Fruit fly (Drosophila melanogaster) whole organism, embryonic: Measurements from ENCODE around the gene tws.

Experiments used
- BtbVII ChIP-seq: fragments of 200-800 bp; sonication (Bioruptor generic); optimal IDR thresholded peaks from 3 replicates; lab custom pipeline; 2017; ENCODE audit warnings: missing biosample characterization, mild to moderate bottlenecking, missing genetic modification characterization
- CG10209 ChIP-seq: fragments of 200-800 bp; sonication (Bioruptor generic); optimal IDR thresholded peaks from 3 replicates; lab custom pipeline; 2017; ENCODE audit warnings: missing biosample characterization, mild to moderate bottlenecking, missing genetic modification characterization, missing genetic modification reagents
- CG11085 ChIP-seq: fragments of 200-800 bp; sonication (Bioruptor generic); IDR thresholded peaks from 2 replicates; pipeline ENCODE4 v1.3.6; 2022; ENCODE audit warnings: missing biosample characterization, missing genetic modification characterization
- CG12104 ChIP-seq: fragments of 200-800 bp; sonication (Bioruptor generic); optimal IDR thresholded peaks from 3 replicates; lab custom pipeline; 2016; ENCODE audit warnings: missing biosample characterization, missing genetic modification characterization
- CG13775 ChIP-seq: fragments of 200-800 bp; sonication (Bioruptor generic); optimal IDR thresholded peaks from 3 replicates; lab custom pipeline; 2017; ENCODE audit warnings: missing biosample characterization, mild to moderate bottlenecking, missing genetic modification characterization
- CG14441 ChIP-seq: fragments of 200-800 bp; sonication (Bioruptor generic); IDR thresholded peaks from 2 replicates; pipeline ENCODE4 v1.3.6; 2022; ENCODE audit warnings: missing biosample characterization, missing genetic modification characterization
- CG2120 ChIP-seq: fragments of 200-800 bp; sonication (Bioruptor generic); optimal IDR thresholded peaks from 3 replicates; lab custom pipeline; 2016; ENCODE audit warnings: missing biosample characterization, missing genetic modification characterization
- CG33213 ChIP-seq: fragments of 200-800 bp; sonication (Bioruptor generic); optimal IDR thresholded peaks from 3 replicates; lab custom pipeline; 2016; ENCODE audit warnings: missing biosample characterization, missing genetic modification characterization
- CG34376 ChIP-seq: fragments of 200-800 bp; sonication (Bioruptor generic); optimal IDR thresholded peaks from 2 replicates; lab custom pipeline; 2018; ENCODE audit warnings: missing biosample characterization, mild to moderate bottlenecking, missing genetic modification characterization
- CG4360 ChIP-seq: fragments of 200-800 bp; sonication (Bioruptor generic); IDR thresholded peaks from 2 replicates; pipeline ENCODE4 v1.3.6; 2022; ENCODE audit warnings: missing biosample characterization, missing genetic modification characterization
- CG6854 ChIP-seq: fragments of 200-800 bp; sonication (Bioruptor generic); optimal IDR thresholded peaks from 3 replicates; lab custom pipeline; 2017; ENCODE audit warnings: missing biosample characterization, mild to moderate bottlenecking, missing genetic modification characterization
- CG8290 ChIP-seq, 3 experiments: fragments of 200-800 bp; sonication (Bioruptor generic); optimal IDR thresholded peaks; 2 replicates each; lab custom pipeline; 2016 to 2019; ENCODE audit warnings: missing biosample characterization in 3 of 3, missing genetic modification characterization in 3 of 3, mild to moderate bottlenecking in 2 of 3, moderate library complexity in 1 of 3
- CG8478 ChIP-seq: fragments of >200 bp; optimal IDR thresholded peaks from 2 replicates; lab custom pipeline; 2018
- CG8924 ChIP-seq: fragments of 200-800 bp; optimal IDR thresholded peaks from 3 replicates; lab custom pipeline; 2019; ENCODE audit warnings: missing biosample characterization, mild to moderate bottlenecking, missing genetic modification characterization, moderate library complexity
- CG9797 ChIP-seq: fragments of 200-800 bp; sonication (Bioruptor generic); optimal IDR thresholded peaks from 3 replicates; lab custom pipeline; 2018; ENCODE audit warnings: missing biosample characterization, mild to moderate bottlenecking, missing genetic modification characterization
- Camta ChIP-seq: fragments of 200-800 bp; sonication (Bioruptor generic); optimal IDR thresholded peaks from 2 replicates; lab custom pipeline; 2016; ENCODE audit warnings: missing biosample characterization, missing genetic modification characterization
- CrebB ChIP-seq: fragments of 200-800 bp; sonication (Bioruptor generic); optimal IDR thresholded peaks from 3 replicates; lab custom pipeline; 2018; ENCODE audit warnings: missing biosample characterization, mild to moderate bottlenecking, missing genetic modification characterization
- ERR ChIP-seq: fragments of 200-800 bp; sonication (Bioruptor generic); optimal IDR thresholded peaks from 2 replicates; lab custom pipeline; 2016; ENCODE audit warnings: missing biosample characterization, missing genetic modification characterization
- Eip74EF ChIP-seq, 2 experiments: fragments of 200-800 bp in 1 of 2; fragments of >200 bp in 1 of 2; sonication (Bioruptor generic) in 1 of 2; optimal IDR thresholded peaks; 2 replicates each; lab custom pipeline; 2017 to 2019; ENCODE audit warnings: missing biosample characterization in 2 of 2, missing genetic modification characterization in 2 of 2, mild to moderate bottlenecking in 1 of 2, moderate library complexity in 1 of 2
- Fer3 ChIP-seq: fragments of 200-800 bp; sonication (Bioruptor generic); optimal IDR thresholded peaks from 2 replicates; lab custom pipeline; 2018; ENCODE audit warnings: missing biosample characterization, mild to moderate bottlenecking, missing genetic modification characterization, moderate library complexity
- Hand ChIP-seq: fragments of 200-800 bp; sonication (Bioruptor generic); optimal IDR thresholded peaks from 2 replicates; lab custom pipeline; 2017; ENCODE audit warnings: mild to moderate bottlenecking, missing biosample characterization, missing genetic modification reagents, missing genetic modification characterization
- Hmx ChIP-seq: fragments of 200-800 bp; sonication (Bioruptor generic); optimal IDR thresholded peaks from 2 replicates; lab custom pipeline; 2016; ENCODE audit warnings: missing biosample characterization, missing genetic modification characterization
- Hr78 ChIP-seq, 2 experiments: fragments of 200-800 bp in 1 of 2; fragments of >200 bp in 1 of 2; sonication (Bioruptor generic) in 1 of 2; optimal IDR thresholded peaks; 2 replicates each; lab custom pipeline; 2017 to 2019; ENCODE audit warnings: missing biosample characterization in 2 of 2, missing genetic modification characterization in 2 of 2, mild to moderate bottlenecking in 1 of 2, moderate library complexity in 1 of 2
- Kr ChIP-seq: fragments of 200-800 bp; sonication (Bioruptor generic); optimal IDR thresholded peaks from 2 replicates; lab custom pipeline; 2017; ENCODE audit warnings: missing biosample characterization, mild to moderate bottlenecking, missing genetic modification characterization
- MBD-R2 ChIP-seq: fragments of 200-800 bp; sonication (Bioruptor generic); IDR thresholded peaks from 2 replicates; pipeline ENCODE4 v1.3.6; 2022; ENCODE audit warnings: missing biosample characterization, missing genetic modification characterization
- MESR4 ChIP-seq: fragments of 200-800 bp; sonication (Bioruptor generic); optimal IDR thresholded peaks from 2 replicates; lab custom pipeline; 2018; ENCODE audit warnings: missing biosample characterization, mild to moderate bottlenecking, missing genetic modification characterization, moderate library complexity
- Myb ChIP-seq: fragments of 200-800 bp; sonication (Bioruptor generic); optimal IDR thresholded peaks from 2 replicates; lab custom pipeline; 2016; ENCODE audit warnings: missing biosample characterization, missing genetic modification characterization
- NC2β ChIP-seq: fragments of 200-800 bp; sonication (Bioruptor generic); optimal IDR thresholded peaks from 2 replicates; lab custom pipeline; 2016; ENCODE audit warnings: missing biosample characterization, missing genetic modification characterization
- bcd ChIP-seq: fragments of 200-800 bp; sonication (Bioruptor generic); optimal IDR thresholded peaks from 2 replicates; lab custom pipeline; 2017; ENCODE audit warnings: missing biosample characterization, mild to moderate bottlenecking, missing genetic modification characterization
- ewg ChIP-seq: fragments of 200-800 bp; sonication (Bioruptor generic); optimal IDR thresholded peaks from 3 replicates; lab custom pipeline; 2017; ENCODE audit warnings: mild to moderate bottlenecking, missing biosample characterization, missing genetic modification reagents, missing genetic modification characterization
- fd96Cb ChIP-seq: fragments of 200-800 bp; sonication (Bioruptor generic); optimal IDR thresholded peaks from 2 replicates; lab custom pipeline; 2018; ENCODE audit warnings: missing biosample characterization, mild to moderate bottlenecking, missing genetic modification characterization, moderate library complexity
- fu2 ChIP-seq: fragments of 200-800 bp; sonication (Bioruptor generic); optimal IDR thresholded peaks from 2 replicates; lab custom pipeline; 2016; ENCODE audit warnings: missing biosample characterization, missing genetic modification characterization
- gfzf ChIP-seq: fragments of 200-800 bp; sonication (Bioruptor generic); optimal IDR thresholded peaks from 2 replicates; lab custom pipeline; 2016; ENCODE audit warnings: missing biosample characterization, mild to moderate bottlenecking, missing genetic modification characterization, moderate library complexity
- gro ChIP-seq: fragments of 200-800 bp; sonication (Bioruptor generic); optimal IDR thresholded peaks from 2 replicates; lab custom pipeline; 2016; ENCODE audit warnings: missing biosample characterization, missing genetic modification characterization
- her ChIP-seq: fragments of 200-800 bp; sonication (Bioruptor generic); optimal IDR thresholded peaks from 2 replicates; lab custom pipeline; 2016; ENCODE audit warnings: missing biosample characterization, missing genetic modification characterization
- jigr1 ChIP-seq: fragments of 200-800 bp; sonication (Bioruptor generic); IDR thresholded peaks from 3 replicates; pipeline ENCODE4 v1.3.6; 2022; ENCODE audit warnings: missing biosample characterization, missing genetic modification characterization
- ken ChIP-seq: fragments of 200-800 bp; sonication (Bioruptor generic); IDR thresholded peaks from 3 replicates; pipeline ENCODE4 v1.3.6; 2022; ENCODE audit warnings: missing biosample characterization, missing genetic modification characterization
- lilli ChIP-seq: fragments of 200-800 bp; sonication (Bioruptor generic); optimal IDR thresholded peaks from 3 replicates; lab custom pipeline; 2016; ENCODE audit warnings: missing biosample characterization, missing genetic modification characterization
- lov ChIP-seq, 2 experiments: fragments of 200-800 bp in 1 of 2; fragments of >200 bp in 1 of 2; sonication (Bioruptor generic) in 1 of 2; IDR thresholded peaks in 1 of 2; optimal IDR thresholded peaks in 1 of 2; 2 replicates in 1 of 2; 3 replicates in 1 of 2; pipeline versions ENCODE4 v1.3.6 to Lab custom; 2017 to 2022; ENCODE audit warnings: missing biosample characterization in 1 of 2, missing genetic modification characterization in 1 of 2
- pros ChIP-seq: fragments of 200-800 bp; sonication (Bioruptor generic); optimal IDR thresholded peaks from 3 replicates; lab custom pipeline; 2019; ENCODE audit warnings: missing biosample characterization, mild to moderate bottlenecking, missing genetic modification characterization, moderate library complexity
- pzg ChIP-seq: fragments of 200-800 bp; sonication (Bioruptor generic); optimal IDR thresholded peaks from 3 replicates; lab custom pipeline; 2018; ENCODE audit warnings: missing biosample characterization, mild to moderate bottlenecking, missing genetic modification characterization, moderate library complexity
- run ChIP-seq: fragments of 200-800 bp; sonication (Bioruptor generic); optimal IDR thresholded peaks from 3 replicates; lab custom pipeline; 2018; ENCODE audit warnings: missing biosample characterization, mild to moderate bottlenecking, missing genetic modification characterization
- shn ChIP-seq: fragments of 200-800 bp; sonication (Bioruptor generic); optimal IDR thresholded peaks from 3 replicates; lab custom pipeline; 2016; ENCODE audit warnings: missing biosample characterization, missing genetic modification characterization
- sima ChIP-seq: fragments of 200-800 bp; sonication (Bioruptor generic); optimal IDR thresholded peaks from 2 replicates; lab custom pipeline; 2016; ENCODE audit warnings: missing biosample characterization, missing genetic modification characterization
- sob ChIP-seq: fragments of 200-800 bp; sonication (Bioruptor generic); IDR thresholded peaks from 2 replicates; pipeline ENCODE4 v1.3.6; 2022; ENCODE audit warnings: missing biosample characterization, missing genetic modification characterization
- sqz ChIP-seq: fragments of 200-800 bp; sonication (Bioruptor generic); optimal IDR thresholded peaks from 3 replicates; lab custom pipeline; 2018; ENCODE audit warnings: missing biosample characterization, mild to moderate bottlenecking, missing genetic modification characterization
- ssp ChIP-seq: fragments of 200-800 bp; sonication (Bioruptor generic); IDR thresholded peaks from 2 replicates; pipeline ENCODE4 v1.3.6; 2022; ENCODE audit warnings: missing biosample characterization, missing genetic modification characterization
- z ChIP-seq: fragments of 200-800 bp; sonication (Bioruptor generic); IDR thresholded peaks from 3 replicates; pipeline ENCODE4 v1.3.6; 2022; ENCODE audit warnings: missing biosample characterization, missing genetic modification characterization
- zen2 ChIP-seq: fragments of 200-800 bp; sonication (Bioruptor generic); IDR thresholded peaks from 3 replicates; pipeline ENCODE4 v1.3.6; 2022; ENCODE audit warnings: missing biosample characterization, missing genetic modification characterization; ENCODE audit not compliant: partially characterized antibody

tws gene

DNA sequence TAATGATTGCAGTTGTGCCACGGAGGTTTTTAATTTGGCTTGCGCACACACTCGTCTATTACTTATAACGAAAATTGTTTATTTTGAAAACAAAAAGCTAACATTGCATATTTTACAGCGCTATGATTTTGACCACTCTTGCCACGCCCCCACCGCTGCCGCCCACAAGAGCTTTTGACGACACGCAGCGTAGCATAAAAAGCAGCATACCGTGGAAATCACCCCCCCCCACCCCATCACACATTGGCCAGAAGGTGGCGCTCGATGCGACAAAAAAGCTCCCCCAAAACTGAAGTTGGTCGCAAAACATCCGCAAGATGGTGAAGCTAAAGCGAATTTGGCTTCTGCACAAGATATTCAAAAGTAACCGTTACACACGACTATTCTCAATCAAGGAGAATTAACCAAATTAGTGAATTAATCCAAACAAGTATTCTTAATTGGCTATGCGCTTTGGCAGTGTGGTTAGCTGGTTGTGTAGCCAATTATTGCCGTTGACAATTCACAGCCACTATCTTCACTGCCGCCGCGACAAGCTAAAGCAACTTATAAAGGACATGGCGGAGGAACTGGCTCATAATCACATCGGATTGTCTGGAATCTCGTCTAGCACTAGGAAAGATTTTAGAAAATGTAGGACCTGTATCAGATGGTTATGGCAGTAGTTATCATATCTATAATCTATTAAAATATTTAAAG lies 38.9 kb downstream of the tws start (continued):
- TF ChIP-seq Fer3 (tag; lab: Kevin White, UChicago) = peak; percentile 7
- no peak for TF ChIP-seq run (tag; lab: Kevin White, UChicago)
- TF ChIP-seq Camta (GFP tag; lab: Kevin White, UChicago) = no peak
- TF ChIP-seq sob (GFP tag; lab: Robert Waterston, UW) = peak; percentile 39; the same call in 1 of the 2 replicates
- no peak for TF ChIP-seq fd96Cb
- TF ChIP-seq BtbVII (GFP tag; lab: Kevin White, UChicago) = no peak
- peak; percentile 14 for TF ChIP-seq gfzf
- no peak for TF ChIP-seq MESR4
- no peak for TF ChIP-seq shn (GFP tag; lab: Kevin White, UChicago)
- TF ChIP-seq CG9797 (GFP tag; lab: Kevin White, UChicago) = no peak
- TF ChIP-seq Myb (GFP tag; lab: Kevin White, UChicago) = peak; percentile 99
- TF ChIP-seq Hand = no peak
- 0 out of 3 replicates have a peak, but pooled peaks have one; percentile 19 for TF ChIP-seq ken
- peak; percentile 34 for TF ChIP-seq NC2β (GFP tag; lab: Kevin White, UChicago)
- peak; percentile 16; the same call in 1 of the 2 replicates for TF ChIP-seq CG11085
- no peak for TF ChIP-seq Kr (GFP tag; lab: Kevin White, UChicago)
- TF ChIP-seq CG6854 = no peak
- no peak for TF ChIP-seq CG8478 (lab: Kevin White, UChicago)
- TF ChIP-seq gro (GFP tag; lab: Kevin White, UChicago) = peak; percentile 60
- TF ChIP-seq CG12104 (GFP tag; lab: Kevin White, UChicago) = no peak
- TF ChIP-seq pzg (GFP tag; lab: Kevin White, UChicago) = peak; percentile 42
- no peak for TF ChIP-seq jigr1 (GFP tag; lab: Robert Waterston, UW)
- TF ChIP-seq MBD-R2 = no peak
- TF ChIP-seq zen2 (GFP tag; lab: Robert Waterston, UW) = no peak
- no peak for TF ChIP-seq fu2 (GFP tag; lab: Kevin White, UChicago)
- no peak for TF ChIP-seq CG8924 (tag; lab: Kevin White, UChicago)
- TF ChIP-seq pros = no peak
- TF ChIP-seq CG33213 (GFP tag; lab: Kevin White, UChicago) = no peak
- no peak for TF ChIP-seq z (GFP tag; lab: Robert Waterston, UW)
- TF ChIP-seq bcd (GFP tag; lab: Kevin White, UChicago) = peak; percentile 52
- TF ChIP-seq ERR (GFP tag; lab: Kevin White, UChicago) = peak; percentile 62
- no peak for TF ChIP-seq Hmx (GFP tag; lab: Kevin White, UChicago)
- TF ChIP-seq lov (optimal IDR thresholded peaks at IDR 0.05; lab: Kevin White, UChicago) = no peak
- TF ChIP-seq lov (GFP tag; IDR thresholded peaks at IDR 0.05; lab: Robert Waterston, UW) = no peak
- TF ChIP-seq ewg (GFP tag; lab: Kevin White, UChicago) = no peak
- no peak for TF ChIP-seq Eip74EF (GFP tag; optimal IDR thresholded peaks at IDR 0.05; lab: Kevin White, UChicago)
- TF ChIP-seq CG2120 = peak; percentile 10
- TF ChIP-seq Hr78 (GFP tag; optimal IDR thresholded peaks at IDR 0.05; lab: Kevin White, UChicago) = no peak
- TF ChIP-seq CrebB = peak; percentile 3
- no peak for TF ChIP-seq sqz
- TF ChIP-seq lilli = no peak
- peak; percentile 45 for TF ChIP-seq CG14441 (GFP tag; lab: Robert Waterston, UW)
- TF ChIP-seq CG13775 (GFP tag; lab: Kevin White, UChicago) = peak; percentile 16
- TF ChIP-seq CG10209 = peak; percentile 8
- no peak for TF ChIP-seq CG34376 (GFP tag; lab: Kevin White, UChicago)
- TF ChIP-seq CG4360 (GFP tag; lab: Robert Waterston, UW) = no peak
- TF ChIP-seq CG8290 (GFP tag; optimal IDR thresholded peaks at IDR 0.05; lab: Kevin White, UChicago) = no peak
- TF ChIP-seq CG8290 (tag; optimal IDR thresholded peaks at IDR 0.05; lab: Kevin White, UChicago) = peak in 1 of 2 experiments; percentile 70
- no peak for TF ChIP-seq her (GFP tag; lab: Kevin White, UChicago)
- no peak for TF ChIP-seq sima (GFP tag; lab: Kevin White, UChicago)
- TF ChIP-seq ssp = no peak
